Fruit fly (Drosophila melanogaster) whole organism, embryonic: Measurements from ENCODE around the gene CG15023.
A peak's percentile ranks its signal among the peaks of the same experiment; 100 is the strongest.

Source experiments
- ATbp ChIP-seq: fragments of 200-800 bp; sonication (Bioruptor generic); optimal IDR thresholded peaks from 2 replicates; lab custom pipeline; 2017; ENCODE audit warnings: missing biosample characterization, mild to moderate bottlenecking, missing genetic modification characterization, missing genetic modification reagents
- Bteb2 ChIP-seq: fragments of 200-800 bp; sonication (Bioruptor generic); optimal IDR thresholded peaks from 2 replicates; lab custom pipeline; 2016; ENCODE audit warnings: missing biosample characterization, missing genetic modification characterization
- CG10267 ChIP-seq: fragments of 200-800 bp; sonication (Bioruptor generic); optimal IDR thresholded peaks from 2 replicates; lab custom pipeline; 2018; ENCODE audit warnings: missing biosample characterization, mild to moderate bottlenecking, missing genetic modification characterization, moderate library complexity
- CG11696 ChIP-seq: fragments of 200-800 bp; sonication (Bioruptor generic); IDR thresholded peaks from 2 replicates; pipeline ENCODE4 v1.3.6; 2022; ENCODE audit warnings: missing biosample characterization, missing genetic modification characterization
- CG12104 ChIP-seq: fragments of 200-800 bp; sonication (Bioruptor generic); optimal IDR thresholded peaks from 3 replicates; lab custom pipeline; 2016; ENCODE audit warnings: missing biosample characterization, missing genetic modification characterization
- CG12219 ChIP-seq: fragments of 200-800 bp; sonication (Bioruptor generic); optimal IDR thresholded peaks from 3 replicates; lab custom pipeline; 2018; ENCODE audit warnings: missing biosample characterization, mild to moderate bottlenecking, missing genetic modification characterization
- CG14965 ChIP-seq: fragments of 200-800 bp; sonication (Bioruptor generic); optimal IDR thresholded peaks from 2 replicates; lab custom pipeline; 2016; ENCODE audit warnings: missing biosample characterization, missing genetic modification characterization, borderline replicate concordance
- CG15514 ChIP-seq: fragments of 200-800 bp; sonication (Bioruptor generic); optimal IDR thresholded peaks from 3 replicates; lab custom pipeline; 2017; ENCODE audit warnings: missing biosample characterization, missing genetic modification characterization, mild to moderate bottlenecking, moderate library complexity, missing genetic modification reagents
- CG18011 ChIP-seq: fragments of 200-800 bp; sonication (Bioruptor generic); optimal IDR thresholded peaks from 2 replicates; lab custom pipeline; 2017; ENCODE audit warnings: missing biosample characterization, missing genetic modification characterization, mild to moderate bottlenecking, moderate library complexity, missing genotype
- CG4282 ChIP-seq: fragments of 200-800 bp; sonication (Bioruptor generic); optimal IDR thresholded peaks from 2 replicates; lab custom pipeline; 2016; ENCODE audit warnings: missing biosample characterization, missing genetic modification characterization
- CG43689 ChIP-seq: fragments of 200-800 bp; sonication (Bioruptor generic); IDR thresholded peaks from 2 replicates; pipeline ENCODE4 v1.3.6; 2022; ENCODE audit warnings: missing biosample characterization, missing genetic modification characterization
- CG4820 ChIP-seq: fragments of 200-800 bp; sonication (Bioruptor generic); optimal IDR thresholded peaks from 3 replicates; lab custom pipeline; 2016; ENCODE audit warnings: missing biosample characterization, missing genetic modification characterization
- CG7786 ChIP-seq: fragments of 200-800 bp; sonication (Bioruptor generic); optimal IDR thresholded peaks from 2 replicates; lab custom pipeline; 2016; ENCODE audit warnings: missing biosample characterization, missing genetic modification characterization
- CG7839 ChIP-seq: fragments of 200-800 bp; sonication (Bioruptor generic); optimal IDR thresholded peaks from 3 replicates; lab custom pipeline; 2018; ENCODE audit warnings: missing biosample characterization, mild to moderate bottlenecking, missing genetic modification characterization, moderate library complexity
- Dp ChIP-seq: fragments of 200-800 bp; sonication (Bioruptor generic); optimal IDR thresholded peaks from 2 replicates; lab custom pipeline; 2018; ENCODE audit warnings: missing biosample characterization, mild to moderate bottlenecking, missing genetic modification characterization, moderate library complexity
- E2f1 ChIP-seq: fragments of 200-800 bp; sonication (Bioruptor generic); IDR thresholded peaks from 2 replicates; pipeline ENCODE4 v1.3.6; 2022; ENCODE audit warnings: missing biosample characterization, missing genetic modification characterization
- HLHmδ ChIP-seq: fragments of 200-800 bp; sonication (Bioruptor generic); optimal IDR thresholded peaks from 2 replicates; lab custom pipeline; 2018; ENCODE audit warnings: missing biosample characterization, mild to moderate bottlenecking, missing genetic modification characterization, moderate library complexity
- Hmr ChIP-seq: fragments of 200-800 bp; sonication (Bioruptor generic); optimal IDR thresholded peaks from 3 replicates; lab custom pipeline; 2017; ENCODE audit warnings: mild to moderate bottlenecking, missing biosample characterization, missing genetic modification reagents, missing genetic modification characterization
- Hmx ChIP-seq: fragments of 200-800 bp; sonication (Bioruptor generic); optimal IDR thresholded peaks from 2 replicates; lab custom pipeline; 2016; ENCODE audit warnings: missing biosample characterization, missing genetic modification characterization
- Hr78 ChIP-seq, 2 experiments: fragments of 200-800 bp in 1 of 2; fragments of >200 bp in 1 of 2; sonication (Bioruptor generic) in 1 of 2; optimal IDR thresholded peaks; 2 replicates each; lab custom pipeline; 2017 to 2019; ENCODE audit warnings: missing biosample characterization in 2 of 2, missing genetic modification characterization in 2 of 2, mild to moderate bottlenecking in 1 of 2, moderate library complexity in 1 of 2
- Myb ChIP-seq: fragments of 200-800 bp; sonication (Bioruptor generic); optimal IDR thresholded peaks from 2 replicates; lab custom pipeline; 2016; ENCODE audit warnings: missing biosample characterization, missing genetic modification characterization
- Taf1 ChIP-seq: fragments of 200-800 bp; sonication (Bioruptor generic); IDR thresholded peaks from 2 replicates; pipeline ENCODE4 v1.3.6; 2022; ENCODE audit warnings: missing biosample characterization, missing genetic modification characterization
- Trl ChIP-seq, 3 experiments: fragments of >200 bp in 2 of 3; fragments of 200-800 bp in 1 of 3; sonication (Bioruptor generic) in 1 of 3; optimal IDR thresholded peaks; 2 replicates in 1 of 3; 3 replicates in 2 of 3; lab custom pipeline; 2016 to 2017; ENCODE audit warnings: missing biosample characterization in 1 of 3, missing genetic modification characterization in 1 of 3
- ato ChIP-seq: fragments of 200-800 bp; sonication (Bioruptor generic); IDR thresholded peaks from 2 replicates; pipeline ENCODE4 v1.3.6; 2022; ENCODE audit warnings: missing biosample characterization, missing genetic modification characterization; ENCODE audit not compliant: partially characterized antibody
- bbx ChIP-seq: fragments of 200-800 bp; sonication (Bioruptor generic); IDR thresholded peaks from 2 replicates; pipeline ENCODE4 v1.3.6; 2022; ENCODE audit warnings: missing biosample characterization, missing genetic modification characterization; ENCODE audit not compliant: partially characterized antibody
- corto ChIP-seq: fragments of 200-800 bp; sonication (Bioruptor generic); optimal IDR thresholded peaks from 2 replicates; lab custom pipeline; 2016; ENCODE audit warnings: missing biosample characterization, mild to moderate bottlenecking, missing genetic modification characterization, moderate library complexity
- dpn ChIP-seq, 2 experiments: fragments of 200-800 bp; sonication (Bioruptor generic); optimal IDR thresholded peaks; 3 replicates each; lab custom pipeline; 2016; ENCODE audit warnings: missing biosample characterization in 2 of 2, missing genetic modification characterization in 2 of 2
- fd102C ChIP-seq: fragments of 200-800 bp; sonication (Bioruptor generic); optimal IDR thresholded peaks from 2 replicates; lab custom pipeline; 2018; ENCODE audit warnings: missing biosample characterization, mild to moderate bottlenecking, missing genetic modification characterization, moderate library complexity
- gem ChIP-seq: fragments of 200-800 bp; sonication (Bioruptor generic); optimal IDR thresholded peaks from 2 replicates; lab custom pipeline; 2019; ENCODE audit warnings: missing biosample characterization, mild to moderate bottlenecking, missing genetic modification characterization, moderate library complexity
- h ChIP-seq: fragments of >200 bp; optimal IDR thresholded peaks from 2 replicates; lab custom pipeline; 2017
- ham ChIP-seq: fragments of 200-800 bp; sonication (Bioruptor generic); IDR thresholded peaks from 2 replicates; pipeline ENCODE4 v1.3.6; 2022; ENCODE audit warnings: missing biosample characterization, missing genetic modification characterization
- ken ChIP-seq: fragments of 200-800 bp; sonication (Bioruptor generic); IDR thresholded peaks from 3 replicates; pipeline ENCODE4 v1.3.6; 2022; ENCODE audit warnings: missing biosample characterization, missing genetic modification characterization
- nau ChIP-seq: fragments of 200-800 bp; sonication (Bioruptor generic); optimal IDR thresholded peaks from 3 replicates; lab custom pipeline; 2017; ENCODE audit warnings: missing biosample characterization, mild to moderate bottlenecking, missing genetic modification characterization, missing genetic modification reagents
- phol ChIP-seq: fragments of 200-800 bp; sonication (Bioruptor generic); optimal IDR thresholded peaks from 3 replicates; lab custom pipeline; 2018; ENCODE audit warnings: missing biosample characterization, mild to moderate bottlenecking, missing genetic modification characterization, moderate library complexity
- run ChIP-seq: fragments of 200-800 bp; sonication (Bioruptor generic); optimal IDR thresholded peaks from 3 replicates; lab custom pipeline; 2018; ENCODE audit warnings: missing biosample characterization, mild to moderate bottlenecking, missing genetic modification characterization
- sqz ChIP-seq: fragments of 200-800 bp; sonication (Bioruptor generic); optimal IDR thresholded peaks from 3 replicates; lab custom pipeline; 2018; ENCODE audit warnings: missing biosample characterization, mild to moderate bottlenecking, missing genetic modification characterization
- tap ChIP-seq: fragments of 200-800 bp; optimal IDR thresholded peaks from 3 replicates; lab custom pipeline; 2019; ENCODE audit warnings: missing biosample characterization, mild to moderate bottlenecking, missing genetic modification characterization, moderate library complexity
- toy ChIP-seq: fragments of 200-800 bp; sonication (Bioruptor generic); IDR thresholded peaks from 2 replicates; pipeline ENCODE4 v1.3.6; 2022; ENCODE audit warnings: missing biosample characterization, missing genetic modification characterization
- zfh1 ChIP-seq: fragments of 200-800 bp; sonication (Bioruptor generic); IDR thresholded peaks from 3 replicates; pipeline ENCODE4 v1.3.6; 2022; ENCODE audit warnings: missing biosample characterization, missing genetic modification characterization

The CG15023 gene

DNA sequence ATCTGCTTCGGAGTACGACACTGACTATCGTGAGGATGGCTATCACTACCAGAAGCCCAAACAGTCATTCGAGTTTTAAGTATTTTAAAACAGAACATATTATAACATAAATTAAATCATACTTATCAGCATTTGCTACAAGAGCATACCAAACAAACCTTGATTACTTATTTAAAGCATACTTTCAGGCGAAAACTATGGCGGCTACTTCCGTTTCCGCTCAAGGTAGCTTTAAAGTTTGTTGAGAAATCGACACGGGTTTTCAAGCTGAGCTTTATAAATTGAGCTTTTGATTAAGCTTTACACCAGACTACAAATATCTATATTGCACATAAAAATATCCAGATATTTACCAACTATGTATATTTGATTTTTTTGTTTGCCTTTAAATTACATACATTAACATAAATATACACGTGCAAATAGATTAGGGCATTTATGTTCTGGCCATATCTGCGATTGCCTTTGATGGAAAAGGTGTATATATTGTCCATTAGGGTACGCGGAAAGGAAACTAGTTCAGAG is 13.7 kb upstream of the CG15023 start (continued):
- TF ChIP-seq CG10267 (tag; lab: Kevin White, UChicago) (peak; percentile 75), nau (GFP tag; lab: Kevin White, UChicago) (peak; percentile 96), CG11696 (peak; percentile 62), corto (GFP tag; lab: Kevin White, UChicago) (no peak), CG15514 (GFP tag; lab: Kevin White, UChicago) (peak; percentile 92), CG4820 (GFP tag; lab: Kevin White, UChicago) (peak; percentile 14), run (tag; lab: Kevin White, UChicago) (peak; percentile 75), Hr78 (GFP tag; optimal IDR thresholded peaks at IDR 0.05; lab: Kevin White, UChicago) (no peak), h (lab: Kevin White, UChicago) (no peak), ato (GFP tag; lab: Robert Waterston, UW) (no peak), HLHmδ (GFP tag; lab: Kevin White, UChicago) (peak; percentile 87), ham (GFP tag; lab: Robert Waterston, UW) (no peak), ken (peak; percentile 27; the same call in 1 of the 3 replicates), gem (tag; lab: Kevin White, UChicago) (no peak), CG4282 (no peak), Hmx (GFP tag; lab: Kevin White, UChicago) (no peak), CG43689 (peak; percentile 66), Myb (no peak), phol (tag; lab: Kevin White, UChicago) (peak; percentile 75), CG7839 (tag; lab: Kevin White, UChicago) (peak; percentile 67), sqz (GFP tag; lab: Kevin White, UChicago) (peak; percentile 71), Dp (GFP tag; lab: Kevin White, UChicago) (no peak), Trl (optimal IDR thresholded peaks at IDR 0.05; lab: Kevin White, UChicago) (no peak), Trl (GFP tag; optimal IDR thresholded peaks at IDR 0.05; lab: Kevin White, UChicago) (peak; percentile 72), Taf1 (GFP tag; lab: Robert Waterston, UW) (0 out of 2 replicates have a peak, but pooled peaks have one; percentile 13), dpn (GFP tag; optimal IDR thresholded peaks at IDR 0.05; lab: Kevin White, UChicago) (peak; percentile 42 to 67), CG12104 (GFP tag; lab: Kevin White, UChicago) (peak; percentile 74), Hmr (GFP tag; lab: Kevin White, UChicago) (peak; percentile 90), bbx (GFP tag; lab: Robert Waterston, UW) (no peak), E2f1 (GFP tag; lab: Robert Waterston, UW) (peak; percentile 47; the same call in 1 of the 2 replicates), toy (0 out of 2 replicates have a peak, but pooled peaks have one; percentile 32), CG14965 (GFP tag; lab: Kevin White, UChicago) (peak; percentile 30), tap (peak; percentile 77), Bteb2 (peak; percentile 78)

dm6 chr3L:4472768-4473167 is 11.5 kb upstream of the CG15023 start, which contains the start of gene CG11349:
Gene CG11349, plus strand, starts transcription at chr3L:4473068.
- TF ChIP-seq ATbp (GFP tag; lab: Kevin White, UChicago) (no peak), fd102C (GFP tag; lab: Kevin White, UChicago) (no peak), CG12219 (GFP tag; lab: Kevin White, UChicago) (no peak), CG10267 (tag; lab: Kevin White, UChicago) (no peak), CG7786 (GFP tag; lab: Kevin White, UChicago) (no peak), zfh1 (no peak), CG18011 (no peak)
